Fruit fly (Drosophila melanogaster) whole organism, prepupa: ENCODE data around the gene CG17660.

Source experiments
- Blimp-1 ChIP-seq: fragments of 200-800 bp; sonication (Bioruptor generic); optimal IDR thresholded peaks from 3 replicates; lab custom pipeline; 2017; ENCODE audit warnings: missing biosample characterization, missing genetic modification characterization, mild to moderate bottlenecking, moderate library complexity, missing genetic modification reagents
- CG10669 ChIP-seq: fragments of 200-800 bp; sonication (Bioruptor generic); optimal IDR thresholded peaks from 3 replicates; lab custom pipeline; 2018; ENCODE audit warnings: missing biosample characterization, mild to moderate bottlenecking, missing genetic modification characterization, moderate library complexity
- CG11294 ChIP-seq: fragments of 200-800 bp; sonication (Bioruptor generic); IDR thresholded peaks from 2 replicates; pipeline ENCODE4 v1.3.6; 2022; ENCODE audit warnings: missing biosample characterization, missing genetic modification characterization
- CG11762 ChIP-seq: fragments of 200-800 bp; sonication (Bioruptor generic); optimal IDR thresholded peaks from 3 replicates; lab custom pipeline; 2016; ENCODE audit warnings: missing biosample characterization, missing genetic modification characterization; ENCODE audit not compliant: insufficient read depth
- CG15336 ChIP-seq: fragments of 200-800 bp; sonication (Bioruptor generic); IDR thresholded peaks from 2 replicates; pipeline ENCODE4 v1.3.6; 2022; ENCODE audit warnings: missing biosample characterization, missing genetic modification characterization
- CG16779 ChIP-seq: fragments of 200-800 bp; sonication (Bioruptor generic); optimal IDR thresholded peaks from 3 replicates; lab custom pipeline; 2017; ENCODE audit warnings: missing biosample characterization, mild to moderate bottlenecking, missing genetic modification characterization
- CG31627 ChIP-seq: fragments of 200-800 bp; sonication (Bioruptor generic); optimal IDR thresholded peaks from 3 replicates; lab custom pipeline; 2016; ENCODE audit warnings: missing biosample characterization, missing genetic modification characterization
- CG32006 ChIP-seq: fragments of 200-800 bp; sonication (Bioruptor generic); optimal IDR thresholded peaks from 3 replicates; lab custom pipeline; 2017; ENCODE audit warnings: missing biosample characterization, mild to moderate bottlenecking, missing genetic modification characterization
- CG34406 ChIP-seq: fragments of 200-800 bp; sonication (Bioruptor generic); optimal IDR thresholded peaks from 3 replicates; lab custom pipeline; 2016; ENCODE audit warnings: missing biosample characterization, missing genetic modification characterization
- CG4318 ChIP-seq: fragments of 200-800 bp; sonication (Bioruptor generic); optimal IDR thresholded peaks from 3 replicates; lab custom pipeline; 2017; ENCODE audit warnings: missing biosample characterization, mild to moderate bottlenecking, missing genetic modification characterization
- CG6163 ChIP-seq: fragments of 200-800 bp; sonication (Bioruptor generic); IDR thresholded peaks from 3 replicates; pipeline ENCODE4 v1.3.6; 2022; ENCODE audit warnings: missing biosample characterization, missing genetic modification characterization
- CG6792 ChIP-seq: fragments of 200-800 bp; sonication (Bioruptor generic); optimal IDR thresholded peaks from 3 replicates; lab custom pipeline; 2016; ENCODE audit warnings: missing biosample characterization, missing genetic modification characterization
- CG6854 ChIP-seq: fragments of 200-800 bp; sonication (Bioruptor generic); optimal IDR thresholded peaks from 2 replicates; lab custom pipeline; 2017; ENCODE audit warnings: missing biosample characterization, mild to moderate bottlenecking, missing genetic modification characterization
- CG7368 ChIP-seq: fragments of 200-800 bp; sonication (Bioruptor generic); optimal IDR thresholded peaks from 3 replicates; lab custom pipeline; 2016; ENCODE audit warnings: missing biosample characterization, missing genetic modification characterization
- CG8319 ChIP-seq: fragments of 200-800 bp; sonication (Bioruptor generic); optimal IDR thresholded peaks from 3 replicates; lab custom pipeline; 2016; ENCODE audit warnings: missing biosample characterization, missing genetic modification characterization
- Eip78C ChIP-seq: fragments of 200-800 bp; sonication (Bioruptor generic); peaks from one replicate; lab custom pipeline; 2016; ENCODE audit warnings: missing biosample characterization, missing genetic modification characterization
- Eip93F ChIP-seq: fragments of 200-800 bp; sonication (Bioruptor generic); optimal IDR thresholded peaks from 2 replicates; lab custom pipeline; 2016; ENCODE audit warnings: missing biosample characterization, mild to moderate bottlenecking, missing genetic modification characterization
- Hr39 ChIP-seq: fragments of 200-800 bp; sonication (Bioruptor generic); optimal IDR thresholded peaks from 2 replicates; lab custom pipeline; 2016; ENCODE audit warnings: missing biosample characterization, missing genetic modification characterization
- Hr4 ChIP-seq: fragments of 200-800 bp; sonication (Bioruptor generic); optimal IDR thresholded peaks from 3 replicates; lab custom pipeline; 2016; ENCODE audit warnings: missing biosample characterization, missing genetic modification characterization
- Lpt ChIP-seq: fragments of 200-800 bp; sonication (Bioruptor generic); optimal IDR thresholded peaks from 3 replicates; lab custom pipeline; 2016; ENCODE audit warnings: missing biosample characterization, missing genetic modification characterization
- Met ChIP-seq: fragments of 200-800 bp; sonication (Bioruptor generic); optimal IDR thresholded peaks from 3 replicates; lab custom pipeline; 2016; ENCODE audit warnings: missing biosample characterization, missing genetic modification characterization
- OdsH ChIP-seq: fragments of 200-800 bp; sonication (Bioruptor generic); optimal IDR thresholded peaks from 3 replicates; lab custom pipeline; 2016; ENCODE audit warnings: missing biosample characterization, missing genetic modification characterization
- Sox14 ChIP-seq: fragments of 200-800 bp; sonication (Bioruptor generic); optimal IDR thresholded peaks from 3 replicates; lab custom pipeline; 2016; ENCODE audit warnings: missing biosample characterization, missing genetic modification characterization
- Sox15 ChIP-seq: fragments of 200-800 bp; sonication (Bioruptor generic); optimal IDR thresholded peaks from 3 replicates; lab custom pipeline; 2016; ENCODE audit warnings: missing biosample characterization, missing genetic modification characterization
- achi ChIP-seq: fragments of 200-800 bp; sonication (Bioruptor generic); optimal IDR thresholded peaks from 3 replicates; lab custom pipeline; 2016; ENCODE audit warnings: missing biosample characterization, missing genetic modification characterization
- acj6 ChIP-seq: fragments of 200-800 bp; sonication (Bioruptor generic); optimal IDR thresholded peaks from 3 replicates; lab custom pipeline; 2016; ENCODE audit warnings: missing biosample characterization, missing genetic modification characterization
- cyc ChIP-seq: fragments of 200-800 bp; sonication (Bioruptor generic); optimal IDR thresholded peaks from 3 replicates; lab custom pipeline; 2016; ENCODE audit warnings: missing biosample characterization, missing genetic modification characterization
- dsx ChIP-seq: fragments of 200-800 bp; optimal IDR thresholded peaks from 3 replicates; lab custom pipeline; 2019; ENCODE audit warnings: missing biosample characterization, mild to moderate bottlenecking, missing genetic modification characterization, moderate library complexity; ENCODE audit not compliant: poor library complexity, severe bottlenecking
- eg ChIP-seq: fragments of 200-800 bp; sonication (Bioruptor generic); IDR thresholded peaks from 3 replicates; pipeline ENCODE4 v1.3.6; 2022; ENCODE audit warnings: missing biosample characterization, missing genetic modification characterization
- esn ChIP-seq: fragments of 200-800 bp; sonication (Bioruptor generic); optimal IDR thresholded peaks from 2 replicates; lab custom pipeline; 2016; ENCODE audit warnings: missing biosample characterization, mild to moderate bottlenecking, missing genetic modification characterization, moderate library complexity
- fkh ChIP-seq: fragments of 200-800 bp; sonication (Bioruptor generic); optimal IDR thresholded peaks from 3 replicates; lab custom pipeline; 2017; ENCODE audit warnings: missing biosample characterization, mild to moderate bottlenecking, missing genetic modification characterization, moderate library complexity
- lz ChIP-seq: fragments of 200-800 bp; sonication (Bioruptor generic); optimal IDR thresholded peaks from 3 replicates; lab custom pipeline; 2016; ENCODE audit warnings: missing biosample characterization, missing genetic modification characterization
- net ChIP-seq: fragments of 200-800 bp; sonication (Bioruptor generic); optimal IDR thresholded peaks from 3 replicates; lab custom pipeline; 2016; ENCODE audit warnings: missing biosample characterization, missing genetic modification characterization
- salr ChIP-seq, 2 experiments: fragments of 200-800 bp; sonication (Bioruptor generic); optimal IDR thresholded peaks; 3 replicates each; lab custom pipeline; 2016 to 2018; ENCODE audit warnings: missing biosample characterization in 2 of 2, missing genetic modification characterization in 2 of 2, mild to moderate bottlenecking in 1 of 2
- spab ChIP-seq: fragments of 200-800 bp; sonication (Bioruptor generic); optimal IDR thresholded peaks from 2 replicates; lab custom pipeline; 2017; ENCODE audit warnings: missing biosample characterization, mild to moderate bottlenecking, missing genetic modification characterization, missing genetic modification reagents
- ss ChIP-seq, 2 experiments: fragments of 200-800 bp; sonication (Bioruptor generic); optimal IDR thresholded peaks; 2 replicates in 1 of 2; 3 replicates in 1 of 2; lab custom pipeline; 2017 to 2018; ENCODE audit warnings: mild to moderate bottlenecking in 2 of 2, missing biosample characterization in 2 of 2, missing genetic modification characterization in 2 of 2, moderate library complexity in 1 of 2
- svp ChIP-seq: fragments of 200-800 bp; sonication (Bioruptor generic); peaks from one replicate; lab custom pipeline; 2016; ENCODE audit warnings: missing biosample characterization, missing genetic modification characterization
- topi ChIP-seq: fragments of 200-800 bp; sonication (Bioruptor generic); optimal IDR thresholded peaks from 3 replicates; lab custom pipeline; 2016; ENCODE audit warnings: missing biosample characterization, missing genetic modification characterization
- vri ChIP-seq: fragments of 200-800 bp; sonication (Bioruptor generic); optimal IDR thresholded peaks from 3 replicates; lab custom pipeline; 2016; ENCODE audit warnings: missing biosample characterization, mild to moderate bottlenecking, missing genetic modification characterization

The CG17660 gene

DNA sequence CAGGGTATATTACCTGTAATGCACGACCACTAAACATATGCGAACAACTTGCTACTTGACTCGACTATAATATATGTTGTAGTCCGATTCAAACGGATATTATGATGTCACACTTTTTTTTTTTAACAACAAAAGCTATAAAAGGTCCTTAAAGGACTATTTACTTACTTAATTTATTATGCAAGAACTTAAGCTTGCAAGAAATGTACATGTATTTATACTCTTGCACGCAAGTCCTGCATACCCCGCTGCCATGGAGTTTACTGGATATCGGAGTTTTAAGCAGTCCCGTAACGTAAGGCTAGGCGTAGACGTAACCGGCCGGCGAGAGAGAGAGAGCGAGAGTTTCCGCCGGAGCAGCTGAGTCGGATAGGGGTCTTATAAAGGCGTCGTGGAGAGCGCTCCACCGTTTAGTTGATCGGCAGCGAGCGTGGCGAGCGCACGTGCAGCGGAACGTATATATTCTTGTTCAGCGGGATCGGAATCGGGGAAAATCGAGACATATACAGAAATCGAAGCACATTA lies 26.9 kb upstream of the CG17660 start (continued):
- TF ChIP-seq CG4318 (GFP tag; lab: Kevin White, UChicago) (peak; percentile 97), CG10669 (GFP tag; lab: Kevin White, UChicago) (peak; percentile 78), OdsH (GFP tag; lab: Kevin White, UChicago) (peak; percentile 96), CG6854 (GFP tag; lab: Kevin White, UChicago) (no peak), lz (GFP tag; lab: Kevin White, UChicago) (peak; percentile 76), Eip78C (GFP tag; lab: Kevin White, UChicago) (peak; percentile 97), CG16779 (tag; lab: Kevin White, UChicago) (peak; percentile 81), CG11762 (peak; percentile 90), spab (GFP tag; lab: Kevin White, UChicago) (peak; percentile 65), CG32006 (GFP tag; lab: Kevin White, UChicago) (peak; percentile 99), acj6 (GFP tag; lab: Kevin White, UChicago) (peak; percentile 92), CG6163 (GFP tag; lab: Robert Waterston, UW) (peak; percentile 88), ss (GFP tag; optimal IDR thresholded peaks at IDR 0.05; lab: Kevin White, UChicago) (peak in 1 of 2 experiments; percentile 65)

DNA sequence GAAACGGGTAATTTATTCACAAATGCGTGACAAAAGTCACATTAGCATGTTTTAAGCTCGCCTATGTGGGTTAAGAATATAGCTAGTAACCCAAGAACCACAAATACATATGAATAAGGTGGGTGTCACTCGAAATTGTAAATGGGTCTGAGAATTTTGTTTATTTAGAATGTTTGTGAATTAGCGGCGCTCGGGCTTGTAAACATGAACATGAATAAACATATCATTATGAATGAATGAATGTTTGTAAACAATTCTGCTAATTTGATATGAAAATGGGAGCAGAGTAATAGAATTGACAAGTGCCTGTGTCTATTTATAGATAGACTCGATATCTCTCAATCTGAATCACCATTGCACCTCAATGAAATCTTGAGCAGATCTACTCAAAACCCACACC lies 24.9 kb upstream of the CG17660 start:
- TF ChIP-seq CG15336 (GFP tag; lab: Robert Waterston, UW) (no peak), fkh (GFP tag; lab: Kevin White, UChicago) (peak; percentile 64)

- no peak for TF ChIP-seq Lpt (GFP tag; lab: Kevin White, UChicago)
- TF ChIP-seq CG6163 (GFP tag; lab: Robert Waterston, UW), result peak; percentile 50; the same call in 2 of the 3 replicates
- TF ChIP-seq, all 60 proteins: peak for 1
Measured at dm6 chr2L:1733155-1733813, 23.1 kb upstream of the CG17660 start.

dm6 chr2L:1732189-1732588 lies 22.0 kb upstream of the CG17660 start, which contains the start of the genes CG17652 and CG17646:
Gene CG17652, minus strand, starts transcription at chr2L:1732356.
Gene CG17646, plus strand, starts transcription at chr2L:1732524.
- TF ChIP-seq CG6854 (GFP tag; lab: Kevin White, UChicago) (peak; percentile 1), CG32006 (GFP tag; lab: Kevin White, UChicago) (no peak), Blimp-1 (GFP tag; lab: Kevin White, UChicago) (no peak), CG6163 (GFP tag; lab: Robert Waterston, UW) (peak; percentile 45; the same call in 2 of the 3 replicates), CG15336 (GFP tag; lab: Robert Waterston, UW) (no peak), Eip78C (GFP tag; lab: Kevin White, UChicago) (peak; percentile 61), esn (peak; percentile 40), CG34406 (GFP tag; lab: Kevin White, UChicago) (no peak), achi (GFP tag; lab: Kevin White, UChicago) (no peak), CG6792 (no peak), eg (GFP tag; lab: Robert Waterston, UW) (no peak), cyc (GFP tag; lab: Kevin White, UChicago) (no peak), salr (GFP tag; optimal IDR thresholded peaks at IDR 0.05; lab: Kevin White, UChicago) (no peak), acj6 (GFP tag; lab: Kevin White, UChicago) (no peak), CG7368 (no peak), Met (GFP tag; lab: Kevin White, UChicago) (no peak), OdsH (GFP tag; lab: Kevin White, UChicago) (no peak), Hr39 (no peak), vri (GFP tag; lab: Kevin White, UChicago) (peak; percentile 15), fkh (GFP tag; lab: Kevin White, UChicago) (peak; percentile 66), topi (no peak), ss (GFP tag; optimal IDR thresholded peaks at IDR 0.05; lab: Kevin White, UChicago) (peak in 1 of 2 experiments; percentile 8), Sox14 (GFP tag; lab: Kevin White, UChicago) (peak; percentile 2)

DNA sequence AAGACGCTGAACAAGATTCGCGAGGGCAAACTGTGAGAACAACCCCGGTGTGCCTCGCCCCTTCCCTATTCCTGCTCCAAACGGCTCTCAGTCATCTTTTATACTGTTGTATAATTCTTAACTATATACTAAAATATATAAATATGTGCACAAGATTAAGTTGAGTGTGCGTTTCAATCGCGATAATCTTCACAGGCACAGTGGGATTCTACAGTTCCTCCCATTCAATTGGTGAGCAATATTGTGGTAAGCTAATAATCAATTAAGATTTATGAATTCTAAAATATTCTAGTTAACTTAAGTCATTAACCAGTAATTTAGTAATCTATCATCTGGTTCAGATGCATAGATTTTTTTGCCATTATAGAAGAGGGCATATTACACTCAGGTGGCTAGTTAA lies 20.7 kb upstream of the CG17660 start:
- no peak for TF ChIP-seq CG6163 (GFP tag; lab: Robert Waterston, UW)
- TF ChIP-seq CG8319 (GFP tag; lab: Kevin White, UChicago), result no peak
- TF ChIP-seq ss (GFP tag; optimal IDR thresholded peaks at IDR 0.05; lab: Kevin White, UChicago), result no peak
- TF ChIP-seq Hr4 (GFP tag; lab: Kevin White, UChicago), result no peak
- no peak for TF ChIP-seq spab (GFP tag; lab: Kevin White, UChicago)
- TF ChIP-seq dsx (GFP tag; lab: Kevin White, UChicago), result no peak
- TF ChIP-seq Eip93F (GFP tag; lab: Kevin White, UChicago), result no peak
- no peak for TF ChIP-seq Sox15 (GFP tag; lab: Kevin White, UChicago)
- TF ChIP-seq fkh (GFP tag; lab: Kevin White, UChicago), result peak; percentile 17
- TF ChIP-seq svp (GFP tag; lab: Kevin White, UChicago), result peak; percentile 29
- no peak for TF ChIP-seq CG31627
- peak; percentile 57 for TF ChIP-seq Eip78C (GFP tag; lab: Kevin White, UChicago)
- TF ChIP-seq Lpt (GFP tag; lab: Kevin White, UChicago), result no peak
- TF ChIP-seq CG11294 (GFP tag; lab: Robert Waterston, UW), result no peak
- TF ChIP-seq CG11762, result no peak
- TF ChIP-seq net (GFP tag; lab: Kevin White, UChicago), result no peak
- no peak for TF ChIP-seq CG34406 (GFP tag; lab: Kevin White, UChicago)
- TF ChIP-seq CG15336 (GFP tag; lab: Robert Waterston, UW), result no peak
- TF ChIP-seq CG10669 (GFP tag; lab: Kevin White, UChicago), result no peak
- TF ChIP-seq CG16779 (tag; lab: Kevin White, UChicago), result no peak
- TF ChIP-seq vri (GFP tag; lab: Kevin White, UChicago), result peak; percentile 38
